Worm (Caenorhabditis elegans) whole organism, late embryonic: Measurements from ENCODE around the gene Y37E11B.5.
A peak's percentile ranks its signal among the peaks of the same experiment; 100 is the strongest.

ENCODE experiments used
- F13H6.1 ChIP-seq: sonication (generic microtip); optimal IDR thresholded peaks from 2 replicates; lab custom pipeline; 2016; ENCODE audit warnings: missing genetic modification characterization, missing compliant biosample characterization
- T23F11.4 ChIP-seq: fragments of 200-800 bp; sonication (Bioruptor generic); optimal IDR thresholded peaks from 2 replicates; lab custom pipeline; 2018; ENCODE audit warnings: mild to moderate bottlenecking, missing genetic modification characterization, missing compliant biosample characterization
- ama-1 ChIP-seq: fragments of 150-350 bp; optimal IDR thresholded peaks from 2 replicates; lab custom pipeline; 2014
- ceh-14 ChIP-seq: sonication (generic microtip); optimal IDR thresholded peaks from 2 replicates; lab custom pipeline; 2016; ENCODE audit warnings: missing genotype, missing genetic modification characterization, missing compliant biosample characterization
- ceh-18 ChIP-seq: sonication (generic microtip); optimal IDR thresholded peaks from 2 replicates; lab custom pipeline; 2016; ENCODE audit warnings: missing genetic modification characterization, missing compliant biosample characterization
- ceh-19 ChIP-seq: fragments of 200-800 bp; sonication (Bioruptor generic); optimal IDR thresholded peaks from 2 replicates; lab custom pipeline; 2018; ENCODE audit warnings: mild to moderate bottlenecking, missing genetic modification characterization, missing compliant biosample characterization
- ceh-2 ChIP-seq: sonication (generic microtip); optimal IDR thresholded peaks from 2 replicates; lab custom pipeline; 2016; ENCODE audit warnings: missing genotype, missing genetic modification characterization, missing compliant biosample characterization
- ceh-22 ChIP-seq: sonication (generic microtip); optimal IDR thresholded peaks from 2 replicates; lab custom pipeline; 2017; ENCODE audit warnings: missing biosample characterization, missing genetic modification characterization
- ceh-30 ChIP-seq: fragments of 150-350 bp; optimal IDR thresholded peaks from 2 replicates; lab custom pipeline; 2014; ENCODE audit warnings: missing biosample characterization, missing genetic modification characterization
- ceh-34 ChIP-seq: sonication (generic microtip); optimal IDR thresholded peaks from 2 replicates; lab custom pipeline; 2016; ENCODE audit warnings: mild to moderate bottlenecking, missing genetic modification characterization, missing compliant biosample characterization
- ceh-45 ChIP-seq: fragments of 200-800 bp; sonication (Bioruptor generic); IDR thresholded peaks from 2 replicates; pipeline ENCODE4 v1.3.6; 2022; ENCODE audit warnings: missing genetic modification reagents, missing genetic modification characterization, missing compliant biosample characterization
- dmd-4 ChIP-seq: sonication (generic microtip); optimal IDR thresholded peaks from 2 replicates; lab custom pipeline; 2016; ENCODE audit warnings: borderline replicate concordance, missing genetic modification characterization, missing compliant biosample characterization
- dve-1 ChIP-seq: sonication (generic microtip); optimal IDR thresholded peaks from 2 replicates; lab custom pipeline; 2017; ENCODE audit warnings: antibody characterized with exemption, mild to moderate bottlenecking, missing genetic modification characterization, missing compliant biosample characterization
- elt-2 ChIP-seq: sonication (generic microtip); optimal IDR thresholded peaks from 2 replicates; lab custom pipeline; 2016; ENCODE audit warnings: missing genetic modification reagents, missing genetic modification characterization, missing compliant biosample characterization
- elt-4 ChIP-seq: sonication (generic microtip); optimal IDR thresholded peaks from 2 replicates; lab custom pipeline; 2016; ENCODE audit warnings: missing genetic modification characterization, missing compliant biosample characterization
- fax-1 ChIP-seq: sonication (generic microtip); optimal IDR thresholded peaks from 2 replicates; lab custom pipeline; 2016; ENCODE audit warnings: missing genotype, missing genetic modification characterization, missing compliant biosample characterization
- fkh-10 ChIP-seq: fragments of 150-350 bp; optimal IDR thresholded peaks from 2 replicates; lab custom pipeline; 2014; ENCODE audit warnings: missing biosample characterization, missing genetic modification reagents, missing genetic modification characterization
- hlh-13 ChIP-seq: fragments of 200-800 bp; sonication (Bioruptor generic); optimal IDR thresholded peaks from 2 replicates; lab custom pipeline; 2018; ENCODE audit warnings: mild to moderate bottlenecking, missing genetic modification characterization, missing compliant biosample characterization
- hlh-6 ChIP-seq: sonication (generic microtip); optimal IDR thresholded peaks from 2 replicates; lab custom pipeline; 2016; ENCODE audit warnings: missing genotype, missing genetic modification characterization, missing compliant biosample characterization
- hlh-8 ChIP-seq: sonication (generic microtip); optimal IDR thresholded peaks from 2 replicates; lab custom pipeline; 2016; ENCODE audit warnings: missing genotype, missing genetic modification characterization, missing compliant biosample characterization
- lim-6 ChIP-seq: sonication (generic microtip); optimal IDR thresholded peaks from 2 replicates; lab custom pipeline; 2016; ENCODE audit warnings: missing genetic modification characterization, missing compliant biosample characterization
- lin-11 ChIP-seq: fragments of 200-800 bp; sonication (Bioruptor generic); optimal IDR thresholded peaks from 2 replicates; lab custom pipeline; 2018; ENCODE audit warnings: mild to moderate bottlenecking, missing genetic modification characterization, missing compliant biosample characterization
- madf-2 ChIP-seq: sonication (generic microtip); optimal IDR thresholded peaks from 2 replicates; lab custom pipeline; 2017; ENCODE audit warnings: missing genetic modification characterization, missing compliant biosample characterization
- nhr-232 ChIP-seq: sonication (generic microtip); optimal IDR thresholded peaks from 2 replicates; lab custom pipeline; 2016; ENCODE audit warnings: missing genetic modification characterization, missing compliant biosample characterization
- npax-4 ChIP-seq: sonication (generic microtip); optimal IDR thresholded peaks from 2 replicates; lab custom pipeline; 2016; ENCODE audit warnings: missing genetic modification characterization, missing compliant biosample characterization
- odd-2 ChIP-seq: sonication (generic microtip); optimal IDR thresholded peaks from 2 replicates; lab custom pipeline; 2017; ENCODE audit warnings: antibody characterized with exemption, mild to moderate bottlenecking, missing genetic modification characterization, missing compliant biosample characterization
- pag-3 ChIP-seq: sonication (generic microtip); optimal IDR thresholded peaks from 2 replicates; lab custom pipeline; 2016; ENCODE audit warnings: missing compliant biosample characterization, missing genetic modification characterization, borderline replicate concordance
- pat-9 ChIP-seq: fragments of 200-800 bp; sonication (Bioruptor generic); optimal IDR thresholded peaks from 2 replicates; lab custom pipeline; 2018; ENCODE audit warnings: mild to moderate bottlenecking, missing genetic modification characterization, moderate library complexity, missing compliant biosample characterization
- pha-4 ChIP-seq: fragments of 150-350 bp; optimal IDR thresholded peaks from 2 replicates; lab custom pipeline; 2018; ENCODE audit warnings: missing biosample characterization, missing genetic modification reagents, missing genetic modification characterization
- pqm-1 ChIP-seq: sonication (generic microtip); optimal IDR thresholded peaks from 2 replicates; lab custom pipeline; 2016; ENCODE audit warnings: missing genetic modification characterization, missing compliant biosample characterization
- pros-1 ChIP-seq: fragments of 150-350 bp; optimal IDR thresholded peaks from 2 replicates; lab custom pipeline; 2014; ENCODE audit warnings: missing biosample characterization, missing genetic modification reagents, missing genetic modification characterization
- ref-2 ChIP-seq: sonication (generic microtip); optimal IDR thresholded peaks from 2 replicates; lab custom pipeline; 2016; ENCODE audit warnings: missing genetic modification characterization, missing compliant biosample characterization
- sdc-2 ChIP-seq: sonication (generic microtip); optimal IDR thresholded peaks from 2 replicates; lab custom pipeline; 2016; ENCODE audit warnings: missing genotype, missing genetic modification characterization, missing compliant biosample characterization
- sox-4 ChIP-seq: sonication (generic microtip); optimal IDR thresholded peaks from 2 replicates; lab custom pipeline; 2017; ENCODE audit warnings: mild to moderate bottlenecking, missing genetic modification characterization, inconsistent platforms, missing compliant biosample characterization
- tbx-7 ChIP-seq: sonication (generic microtip); optimal IDR thresholded peaks from 2 replicates; lab custom pipeline; 2016; ENCODE audit warnings: missing genotype, missing genetic modification characterization, missing compliant biosample characterization
- ttx-3 ChIP-seq: sonication (generic microtip); optimal IDR thresholded peaks from 2 replicates; lab custom pipeline; 2016; ENCODE audit warnings: missing genetic modification reagents, missing genetic modification characterization, missing compliant biosample characterization
- unc-3 ChIP-seq, 2 experiments: fragments of 200-800 bp in 1 of 2; sonication (Bioruptor generic) in 1 of 2; sonication (generic microtip) in 1 of 2; conservative IDR thresholded peaks in 1 of 2; optimal IDR thresholded peaks in 1 of 2; 2 replicates each; pipeline versions ENCODE4 v1.3.6 to Lab custom; 2016 to 2022; ENCODE audit warnings: missing compliant biosample characterization in 2 of 2, missing genetic modification characterization in 2 of 2, missing genetic modification reagents in 1 of 2
- unc-55 ChIP-seq: sonication (generic microtip); optimal IDR thresholded peaks from 2 replicates; lab custom pipeline; 2017; ENCODE audit warnings: missing biosample characterization, missing genetic modification reagents, missing genetic modification characterization
- zip-5 ChIP-seq: sonication (generic microtip); optimal IDR thresholded peaks from 2 replicates; lab custom pipeline; 2016; ENCODE audit warnings: missing genetic modification characterization, missing compliant biosample characterization

Y37E11B.5 gene

ce11 chrIV:3598452-3598851, at the start of gene Y37E11B.5:
TSS of gene Y37E11B.5 (minus strand) at chrIV:3598552.
- no peak for TF ChIP-seq sdc-2 (tag; lab: Kevin White, UChicago)
- TF ChIP-seq pat-9 (tag; lab: Kevin White, UChicago): no peak
- no peak for TF ChIP-seq hlh-13 (GFP tag; lab: Kevin White, UChicago)
- no peak for TF ChIP-seq ceh-45 (GFP tag; lab: Robert Waterston, UW)
- TF ChIP-seq nhr-232 (tag; lab: Kevin White, UChicago): no peak
- TF ChIP-seq unc-3 (GFP tag; conservative IDR thresholded peaks at IDR 0.05; lab: Robert Waterston, UW): no peak
- no peak for TF ChIP-seq unc-3 (tag; optimal IDR thresholded peaks at IDR 0.05; lab: Kevin White, UChicago)
- no peak for TF ChIP-seq lim-6 (tag; lab: Kevin White, UChicago)
- no peak for TF ChIP-seq fkh-10 (GFP tag; lab: Kevin White, UChicago)
- no peak for TF ChIP-seq F13H6.1 (tag; lab: Kevin White, UChicago)
- no peak for TF ChIP-seq pqm-1 (tag; lab: Kevin White, UChicago)
- TF ChIP-seq madf-2 (tag; lab: Kevin White, UChicago): no peak
- TF ChIP-seq sox-4 (tag; lab: Kevin White, UChicago): no peak
- no peak for TF ChIP-seq ceh-2
- TF ChIP-seq ceh-34: no peak
- TF ChIP-seq ref-2 (tag; lab: Kevin White, UChicago): no peak
- no peak for TF ChIP-seq elt-2 (tag; lab: Kevin White, UChicago)
- no peak for TF ChIP-seq fax-1 (tag; lab: Kevin White, UChicago)

ce11 chrIV:3647551-3647950, 49.2 kb upstream of the Y37E11B.5 start:
- TF ChIP-seq unc-55 (GFP tag; lab: Kevin White, UChicago) (peak; percentile 10), ceh-18 (tag; lab: Kevin White, UChicago) (peak; percentile 3), ceh-19 (GFP tag; lab: Kevin White, UChicago) (no peak)

DNA sequence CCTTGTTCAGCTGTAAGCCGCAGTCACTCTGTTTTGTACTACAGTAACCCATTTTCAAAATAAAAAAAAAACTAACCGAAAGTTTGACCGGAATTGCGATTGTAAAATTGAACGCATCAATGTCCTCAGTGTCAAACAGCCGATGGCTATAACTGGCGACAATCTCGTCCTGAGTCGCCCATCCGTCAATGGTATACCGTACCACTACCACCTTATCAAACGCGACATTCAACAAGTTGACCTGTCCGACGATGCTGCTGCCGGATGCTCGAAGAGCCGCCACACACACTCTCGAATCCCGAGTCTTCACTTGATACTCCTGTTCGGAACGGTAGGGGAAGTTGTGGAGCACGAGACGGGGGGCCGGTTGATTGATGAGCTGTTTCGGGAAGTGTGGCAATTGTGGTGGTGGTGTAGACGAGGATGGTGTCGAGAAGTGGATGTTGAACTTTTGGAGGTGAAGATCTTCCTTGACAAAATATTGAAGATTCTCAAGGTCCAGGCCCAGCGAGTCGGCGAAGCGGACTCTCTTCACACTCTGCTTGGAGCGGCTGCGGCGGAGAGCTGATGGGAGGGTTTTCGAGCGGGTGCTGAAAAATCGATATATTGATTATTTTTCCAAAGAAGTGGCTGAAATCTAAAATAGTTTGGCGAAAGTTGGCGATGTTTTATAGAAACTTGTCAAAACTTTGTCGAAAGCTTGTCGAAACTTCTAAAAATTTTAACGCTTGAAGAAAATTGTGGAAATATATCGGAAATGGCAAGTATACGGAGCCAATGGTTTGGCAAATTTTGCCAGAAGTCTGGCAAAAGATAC, 48.2 kb upstream of the Y37E11B.5 start:
- TF ChIP-seq T23F11.4 (GFP tag; lab: Kevin White, UChicago) (no peak), elt-4 (tag; lab: Kevin White, UChicago) (peak; percentile 60)

- TF ChIP-seq ceh-22 (tag; lab: Kevin White, UChicago) (no peak), ceh-2 (no peak), elt-4 (tag; lab: Kevin White, UChicago) (no peak), unc-55 (GFP tag; lab: Kevin White, UChicago) (no peak), dve-1 (tag; lab: Kevin White, UChicago) (no peak), hlh-8 (tag; lab: Kevin White, UChicago) (no peak), odd-2 (tag; lab: Kevin White, UChicago) (no peak), ref-2 (tag; lab: Kevin White, UChicago) (no peak), lin-11 (tag; lab: Kevin White, UChicago) (no peak), ama-1 (no peak), dmd-4 (tag; lab: Kevin White, UChicago) (no peak), ceh-14 (tag; lab: Kevin White, UChicago) (no peak), pros-1 (tag; lab: Kevin White, UChicago) (no peak)
- TF ChIP-seq, all 69 proteins: peak for 0
These were observed 47.1 kb upstream of the Y37E11B.5 start for ce11 chrIV:3645487-3645886.

- TF ChIP-seq unc-55 (GFP tag; lab: Kevin White, UChicago) (no peak), npax-4 (tag; lab: Kevin White, UChicago) (no peak), ceh-19 (GFP tag; lab: Kevin White, UChicago) (no peak), madf-2 (tag; lab: Kevin White, UChicago) (no peak), pag-3 (no peak), ceh-30 (tag; lab: Kevin White, UChicago) (no peak), dve-1 (tag; lab: Kevin White, UChicago) (no peak), ttx-3 (no peak), pqm-1 (tag; lab: Kevin White, UChicago) (no peak), ceh-34 (no peak), sox-4 (tag; lab: Kevin White, UChicago) (no peak), hlh-6 (tag; lab: Kevin White, UChicago) (no peak), elt-4 (tag; lab: Kevin White, UChicago) (no peak), zip-5 (tag; lab: Kevin White, UChicago) (no peak), nhr-232 (tag; lab: Kevin White, UChicago) (no peak), ceh-22 (tag; lab: Kevin White, UChicago) (no peak), pha-4 (tag; lab: Kevin White, UChicago) (no peak), tbx-7 (tag; lab: Kevin White, UChicago) (no peak), pros-1 (tag; lab: Kevin White, UChicago) (no peak)
These were observed 46.6 kb upstream of the Y37E11B.5 start for ce11 chrIV:3644863-3645378.
